Worm (Caenorhabditis elegans): ENCODE measurements around the gene irld-27.

DNA sequence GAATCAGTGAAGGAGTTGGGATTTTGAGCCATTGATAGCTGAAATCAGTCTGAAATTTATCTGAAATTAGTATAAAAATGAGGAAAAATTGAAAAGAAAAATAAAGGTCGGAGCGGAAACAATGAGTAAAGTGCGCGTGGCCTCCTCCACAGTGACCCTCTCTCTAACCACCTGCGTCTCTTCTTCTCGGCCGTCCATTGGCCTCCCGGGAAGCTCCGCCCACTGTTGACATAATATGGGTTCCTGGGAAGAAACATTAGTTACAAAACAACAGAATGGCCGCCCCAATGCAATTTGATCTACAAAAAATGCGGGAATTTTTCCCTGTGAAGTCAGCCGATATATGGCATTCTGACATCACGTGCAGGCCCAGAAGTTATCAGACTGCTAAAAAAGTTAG, 37.9 kb downstream of the irld-27 start, which contains the start of gene Y49F6C.8:
- no peak for TF ChIP-seq ceh-36 (tag; optimal IDR thresholded peaks at IDR 0.05)
- TF ChIP-seq hnd-1 (tag; optimal IDR thresholded peaks at IDR 0.05): no peak
- no peak for TF ChIP-seq ama-1 (optimal IDR thresholded peaks at IDR 0.05)
- TF ChIP-seq sea-1 (GFP tag; conservative IDR thresholded peaks at IDR 0.05): no peak
- no peak for TF ChIP-seq tra-4 (tag; optimal IDR thresholded peaks at IDR 0.05)
- TF ChIP-seq scrt-1 (GFP tag; IDR thresholded peaks at IDR 0.05): no peak
- no peak for TF ChIP-seq tbx-11 (GFP tag; IDR thresholded peaks at IDR 0.05)
- no peak for TF ChIP-seq hmg-4 (GFP tag; optimal IDR thresholded peaks at IDR 0.05)
- no peak for TF ChIP-seq pes-1 (GFP tag; IDR thresholded peaks at IDR 0.05)
- no peak for TF ChIP-seq tbx-37 (GFP tag; conservative IDR thresholded peaks at IDR 0.05)
- no peak for TF ChIP-seq flt-1 (GFP tag; IDR thresholded peaks at IDR 0.05)
- TF ChIP-seq F13C5.2 (tag; optimal IDR thresholded peaks at IDR 0.05): no peak
- no peak for TF ChIP-seq ets-7 (tag; optimal IDR thresholded peaks at IDR 0.05)
- no peak for TF ChIP-seq hmbx-1 (tag; optimal IDR thresholded peaks at IDR 0.05)

Measured in whole organism, early embryonic.